Worm (Caenorhabditis elegans) whole organism, mixed stage, embryonic: ENCODE results near the gene sra-3.

Source experiments
- M03D4.4 ChIP-seq: sonication (generic microtip); optimal IDR thresholded peaks from 2 replicates; lab custom pipeline; 2017; ENCODE audit warnings: mild to moderate bottlenecking, missing genetic modification characterization, missing compliant biosample characterization
- bed-3 ChIP-seq: fragments of 200-800 bp; sonication (Bioruptor generic); optimal IDR thresholded peaks from 3 replicates; lab custom pipeline; 2018; ENCODE audit warnings: mild to moderate bottlenecking, missing genetic modification characterization, moderate library complexity, missing compliant biosample characterization
- blmp-1 ChIP-seq: fragments of 150-350 bp; optimal IDR thresholded peaks from 2 replicates; lab custom pipeline; 2014; ENCODE audit warnings: missing biosample characterization, missing genetic modification characterization
- ceh-43 ChIP-seq: fragments of 200-800 bp; sonication (Bioruptor generic); optimal IDR thresholded peaks from 2 replicates; lab custom pipeline; 2018; ENCODE audit warnings: mild to moderate bottlenecking, missing genetic modification characterization, moderate library complexity, missing compliant biosample characterization
- ceh-83 ChIP-seq: fragments of 200-800 bp; sonication (Bioruptor generic); optimal IDR thresholded peaks from 2 replicates; lab custom pipeline; 2018; ENCODE audit warnings: mild to moderate bottlenecking, missing genetic modification characterization, missing compliant biosample characterization
- ces-1 ChIP-seq: fragments of 150-350 bp; optimal IDR thresholded peaks from 2 replicates; lab custom pipeline; 2014; ENCODE audit warnings: missing biosample characterization, missing genetic modification reagents, missing genetic modification characterization
- elt-1 ChIP-seq: sonication (generic microtip); optimal IDR thresholded peaks from 2 replicates; lab custom pipeline; 2017; ENCODE audit warnings: missing genetic modification characterization, mild to moderate bottlenecking, missing compliant biosample characterization, antibody characterized with exemption, moderate library complexity, borderline replicate concordance; ENCODE audit not compliant: insufficient read depth
- flh-1 ChIP-seq: fragments of 200-800 bp; sonication (Bioruptor generic); optimal IDR thresholded peaks from 2 replicates; lab custom pipeline; 2018; ENCODE audit warnings: mild to moderate bottlenecking, missing genetic modification characterization, moderate library complexity, missing compliant biosample characterization
- ham-2 ChIP-seq: fragments of 200-800 bp; sonication (Bioruptor generic); optimal IDR thresholded peaks from 2 replicates; lab custom pipeline; 2018; ENCODE audit warnings: mild to moderate bottlenecking, missing genetic modification characterization, missing compliant biosample characterization
- hlh-1 ChIP-seq: fragments of 150-350 bp; optimal IDR thresholded peaks from 2 replicates; lab custom pipeline; 2014; ENCODE audit warnings: missing biosample characterization, missing genetic modification reagents, missing genetic modification characterization
- lin-13 ChIP-seq: fragments of 150-350 bp; optimal IDR thresholded peaks from 2 replicates; lab custom pipeline; 2014; ENCODE audit warnings: missing biosample characterization, missing genetic modification characterization
- lsy-2 ChIP-seq: fragments of 150-350 bp; optimal IDR thresholded peaks from 2 replicates; lab custom pipeline; 2014; ENCODE audit warnings: missing biosample characterization, missing genetic modification characterization
- mab-5 ChIP-seq: fragments of 150-350 bp; optimal IDR thresholded peaks from 2 replicates; lab custom pipeline; 2014; ENCODE audit warnings: missing biosample characterization, missing genetic modification characterization
- mep-1 ChIP-seq: fragments of 150-350 bp; optimal IDR thresholded peaks from 2 replicates; lab custom pipeline; 2017; ENCODE audit warnings: missing biosample characterization, missing genetic modification reagents, missing genetic modification characterization, inconsistent platforms
- mls-2 ChIP-seq: sonication (generic microtip); optimal IDR thresholded peaks from 2 replicates; lab custom pipeline; 2016; ENCODE audit warnings: mild to moderate bottlenecking, missing genetic modification characterization, moderate library complexity, missing compliant biosample characterization
- nhr-2 ChIP-seq: fragments of 150-350 bp; optimal IDR thresholded peaks from 2 replicates; lab custom pipeline; 2014; ENCODE audit warnings: missing biosample characterization, missing genetic modification characterization
- nhr-237 ChIP-seq: fragments of 150-350 bp; optimal IDR thresholded peaks from 2 replicates; lab custom pipeline; 2014; ENCODE audit warnings: missing biosample characterization, missing genetic modification characterization
- nhr-28 ChIP-seq: fragments of 150-350 bp; optimal IDR thresholded peaks from 2 replicates; lab custom pipeline; 2014; ENCODE audit warnings: missing biosample characterization, missing genetic modification characterization
- nhr-76 ChIP-seq: sonication (generic microtip); optimal IDR thresholded peaks from 2 replicates; lab custom pipeline; 2017; ENCODE audit warnings: missing biosample characterization, missing genetic modification characterization
- pha-4 ChIP-seq: fragments of 150-350 bp; optimal IDR thresholded peaks from 2 replicates; lab custom pipeline; 2018; ENCODE audit warnings: missing biosample characterization, missing genetic modification reagents, missing genetic modification characterization
- sem-2 ChIP-seq: fragments of 200-800 bp; sonication (Bioruptor generic); optimal IDR thresholded peaks from 2 replicates; lab custom pipeline; 2018; ENCODE audit warnings: mild to moderate bottlenecking, missing genetic modification characterization, missing compliant biosample characterization
- snpc-4 ChIP-seq: fragments of 150-350 bp; optimal IDR thresholded peaks from 2 replicates; lab custom pipeline; 2014; ENCODE audit warnings: missing biosample characterization, missing genetic modification characterization
- unc-120 ChIP-seq: sonication (generic microtip); optimal IDR thresholded peaks from 2 replicates; lab custom pipeline; 2017; ENCODE audit warnings: missing genetic modification characterization, missing compliant biosample characterization; ENCODE audit not compliant: poor library complexity, severe bottlenecking
- unc-39 ChIP-seq: fragments of 150-350 bp; optimal IDR thresholded peaks from 2 replicates; lab custom pipeline; 2014; ENCODE audit warnings: missing biosample characterization, missing genetic modification characterization
- unc-62 ChIP-seq: fragments of 150-350 bp; optimal IDR thresholded peaks from 2 replicates; lab custom pipeline; 2014; ENCODE audit warnings: missing biosample characterization, missing genetic modification reagents, missing genetic modification characterization
- zip-8 ChIP-seq: fragments of 150-350 bp; optimal IDR thresholded peaks from 2 replicates; lab custom pipeline; 2014; ENCODE audit warnings: missing biosample characterization, missing genetic modification characterization

Gene sra-3

DNA sequence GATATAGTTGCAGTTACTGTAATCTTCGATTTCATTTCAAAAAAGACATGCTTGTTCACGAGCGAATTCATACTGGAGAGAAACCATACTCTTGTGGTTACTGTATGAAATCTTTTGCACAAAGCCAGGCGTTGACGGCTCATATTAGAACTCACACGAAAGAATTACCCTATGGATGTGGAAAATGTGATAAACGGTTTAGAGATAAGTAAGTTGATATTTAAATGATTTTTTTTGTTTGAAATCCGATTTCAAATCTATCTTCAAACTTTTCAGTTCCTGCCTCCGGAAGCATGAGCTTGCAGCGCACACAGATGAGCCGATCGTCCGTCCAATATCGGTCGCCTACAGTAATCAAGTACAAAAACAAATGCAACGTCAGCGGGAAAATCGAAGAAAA lies 18.3 kb upstream of the sra-3 start:
- no peak for TF ChIP-seq sem-2
- no peak for TF ChIP-seq unc-120

- TF ChIP-seq nhr-28 (no peak), mep-1 (tag; lab: Kevin White, UChicago) (no peak), ces-1 (GFP tag; lab: Kevin White, UChicago) (peak; percentile 82), blmp-1 (tag; lab: Kevin White, UChicago) (no peak), zip-8 (tag; lab: Kevin White, UChicago) (no peak), lsy-2 (tag; lab: Kevin White, UChicago) (peak; percentile 8), lin-13 (tag; lab: Kevin White, UChicago) (no peak), nhr-2 (tag; lab: Kevin White, UChicago) (no peak), bed-3 (GFP tag; lab: Kevin White, UChicago) (no peak), M03D4.4 (tag; lab: Kevin White, UChicago) (no peak), unc-62 (GFP tag; lab: Kevin White, UChicago) (no peak)
Measured at ce11 chrII:9557437-9558150, 17.0 kb upstream of the sra-3 start, which contains the start of gene zfp-2. TSS of gene zfp-2 (plus strand) at chrII:9557650.

ce11 chrII:9556582-9556981 lies 16.0 kb upstream of the sra-3 start:
- no peak for TF ChIP-seq unc-39 (tag; lab: Kevin White, UChicago)
- no peak for TF ChIP-seq mep-1 (tag; lab: Kevin White, UChicago)
- no peak for TF ChIP-seq flh-1 (GFP tag; lab: Kevin White, UChicago)
- TF ChIP-seq ham-2 = no peak
- TF ChIP-seq ceh-43 = no peak
- no peak for TF ChIP-seq pha-4 (tag; lab: Kevin White, UChicago)

ce11 chrII:9554925-9555553 lies 14.4 kb upstream of the sra-3 start, which contains the start of gene F35H8.2:
TSS of gene F35H8.2 (plus strand) at chrII:9555503.
- no peak for TF ChIP-seq ceh-83
- no peak for TF ChIP-seq snpc-4 (tag; lab: Kevin White, UChicago)
- no peak for TF ChIP-seq mep-1 (tag; lab: Kevin White, UChicago)
- TF ChIP-seq ham-2 = no peak
- no peak for TF ChIP-seq nhr-237 (tag; lab: Kevin White, UChicago)
- TF ChIP-seq mab-5 (tag; lab: Kevin White, UChicago) = no peak
- TF ChIP-seq unc-39 (tag; lab: Kevin White, UChicago) = no peak
- TF ChIP-seq mls-2 (tag; lab: Kevin White, UChicago) = no peak
- no peak for TF ChIP-seq elt-1 (tag; lab: Kevin White, UChicago)
- no peak for TF ChIP-seq nhr-76 (tag; lab: Kevin White, UChicago)
- TF ChIP-seq blmp-1 (tag; lab: Kevin White, UChicago) = no peak

DNA sequence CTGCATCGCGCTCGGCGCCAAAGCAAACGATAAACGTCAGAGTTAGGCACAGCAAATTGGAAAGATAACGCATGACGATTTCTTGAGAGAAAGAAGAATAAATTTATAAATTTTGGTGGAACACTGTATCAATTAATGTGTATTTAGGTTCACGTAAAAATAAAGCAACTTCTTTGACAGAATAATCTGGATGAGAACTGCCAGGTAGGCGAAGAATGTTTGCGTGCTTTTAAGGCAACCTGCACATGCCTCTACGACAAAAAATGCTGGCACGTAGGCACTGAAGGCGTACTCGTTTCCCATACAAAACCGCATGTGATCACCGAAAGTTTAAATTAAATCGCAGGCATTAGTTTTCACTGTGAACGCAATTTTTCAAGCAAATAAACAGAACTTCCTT lies 12.6 kb upstream of the sra-3 start, which contains the start of gene F35H8.1:
Gene F35H8.1, minus strand, starts transcription at position 101 of the 400 bp plus-strand sequence.
- no peak for TF ChIP-seq bed-3 (GFP tag; lab: Kevin White, UChicago)
- no peak for TF ChIP-seq nhr-2 (tag; lab: Kevin White, UChicago)
- TF ChIP-seq lsy-2 (tag; lab: Kevin White, UChicago) = no peak
- TF ChIP-seq unc-120 = no peak
- TF ChIP-seq hlh-1 (tag; lab: Kevin White, UChicago) = no peak
- TF ChIP-seq sem-2 = no peak
- TF ChIP-seq blmp-1 (tag; lab: Kevin White, UChicago) = no peak
- no peak for TF ChIP-seq nhr-28
- no peak for TF ChIP-seq mls-2 (tag; lab: Kevin White, UChicago)

DNA sequence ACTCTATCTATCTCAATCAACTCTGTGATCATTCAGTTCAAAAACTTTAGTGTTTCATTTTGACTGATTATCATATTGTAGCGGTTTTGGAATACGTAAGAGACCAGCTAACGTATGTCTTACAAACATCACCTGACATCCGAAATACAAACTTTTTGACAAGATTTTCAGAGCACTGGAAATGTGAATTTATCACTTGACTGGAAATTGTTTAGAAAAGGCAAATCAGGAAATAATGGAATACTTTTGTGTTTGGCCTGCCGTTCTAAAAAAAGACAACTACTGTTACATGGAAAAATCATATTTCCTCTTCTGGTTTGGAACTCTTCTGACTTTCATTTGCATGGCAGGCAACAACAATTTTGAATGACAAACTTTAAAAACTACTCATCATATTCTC lies 10.9 kb upstream of the sra-3 start, which contains the start of gene F35H8.12:
Gene F35H8.12, plus strand, starts transcription at position 301 of the 400 bp plus-strand sequence.
- TF ChIP-seq ham-2 (no peak), pha-4 (tag; lab: Kevin White, UChicago) (no peak)
